Worm (Caenorhabditis elegans) whole organism, early embryonic: ENCODE data around the gene ptr-8.

Experiments
- B0310.2 ChIP-seq: sonication (generic microtip); optimal IDR thresholded peaks from 2 replicates; lab custom pipeline; 2016; ENCODE audit warnings: mild to moderate bottlenecking, missing genetic modification characterization, missing compliant biosample characterization
- F13C5.2 ChIP-seq: sonication (generic microtip); optimal IDR thresholded peaks from 2 replicates; lab custom pipeline; 2017; ENCODE audit warnings: mild to moderate bottlenecking, missing genetic modification characterization, inconsistent platforms, missing compliant biosample characterization
- aly-1 ChIP-seq: sonication (generic microtip); optimal IDR thresholded peaks from 2 replicates; lab custom pipeline; 2016; ENCODE audit warnings: missing genetic modification characterization, missing compliant biosample characterization
- ama-1 ChIP-seq: fragments of 150-350 bp; optimal IDR thresholded peaks from 2 replicates; lab custom pipeline; 2014
- ceh-13 ChIP-seq: fragments of 200-800 bp; sonication (Bioruptor generic); optimal IDR thresholded peaks from 2 replicates; lab custom pipeline; 2018; ENCODE audit warnings: mild to moderate bottlenecking, missing genetic modification characterization, missing compliant biosample characterization
- ceh-36 ChIP-seq: sonication (generic microtip); optimal IDR thresholded peaks from 2 replicates; lab custom pipeline; 2016; ENCODE audit warnings: missing genetic modification characterization, inconsistent platforms, missing compliant biosample characterization
- ets-7 ChIP-seq: sonication (generic microtip); optimal IDR thresholded peaks from 2 replicates; lab custom pipeline; 2016; ENCODE audit warnings: missing genotype, missing genetic modification characterization, missing compliant biosample characterization
- flt-1 ChIP-seq: fragments of 200-800 bp; sonication (Bioruptor generic); IDR thresholded peaks from 2 replicates; pipeline ENCODE4 v1.3.6; 2022; ENCODE audit warnings: missing genetic modification characterization, missing compliant biosample characterization
- hmbx-1 ChIP-seq: sonication (generic microtip); optimal IDR thresholded peaks from 2 replicates; lab custom pipeline; 2016; ENCODE audit warnings: mild to moderate bottlenecking, missing genetic modification characterization, missing compliant biosample characterization
- hmg-4 ChIP-seq: fragments of 200-800 bp; sonication (Bioruptor generic); optimal IDR thresholded peaks from 2 replicates; lab custom pipeline; 2018; ENCODE audit warnings: mild to moderate bottlenecking, missing genetic modification characterization, missing compliant biosample characterization
- hnd-1 ChIP-seq: sonication (generic microtip); optimal IDR thresholded peaks from 2 replicates; lab custom pipeline; 2016; ENCODE audit warnings: missing genetic modification characterization, missing compliant biosample characterization
- pes-1 ChIP-seq: fragments of 200-800 bp; sonication (Bioruptor generic); IDR thresholded peaks from 2 replicates; pipeline ENCODE4 v1.3.6; 2022; ENCODE audit warnings: missing genetic modification reagents, missing genetic modification characterization, missing compliant biosample characterization
- scrt-1 ChIP-seq: fragments of 200-800 bp; sonication (Bioruptor generic); IDR thresholded peaks from 2 replicates; pipeline ENCODE4 v1.3.6; 2022; ENCODE audit warnings: missing genetic modification characterization, missing compliant biosample characterization
- sea-1 ChIP-seq: fragments of 200-800 bp; sonication (Bioruptor generic); conservative IDR thresholded peaks from 2 replicates; pipeline ENCODE4 v1.3.6; 2022; ENCODE audit warnings: missing genetic modification characterization, missing compliant biosample characterization
- tbx-11 ChIP-seq: fragments of 200-800 bp; sonication (Bioruptor generic); IDR thresholded peaks from 2 replicates; pipeline ENCODE4 v1.3.6; 2022; ENCODE audit warnings: missing genetic modification characterization, missing compliant biosample characterization
- tbx-37 ChIP-seq: fragments of 200-800 bp; sonication (Bioruptor generic); conservative IDR thresholded peaks from 2 replicates; pipeline ENCODE4 v1.3.6; 2022; ENCODE audit warnings: missing genetic modification reagents, missing genetic modification characterization, missing compliant biosample characterization
- tra-4 ChIP-seq: sonication (generic microtip); optimal IDR thresholded peaks from 2 replicates; lab custom pipeline; 2017; ENCODE audit warnings: missing genetic modification characterization, missing compliant biosample characterization

ptr-8 gene

DNA sequence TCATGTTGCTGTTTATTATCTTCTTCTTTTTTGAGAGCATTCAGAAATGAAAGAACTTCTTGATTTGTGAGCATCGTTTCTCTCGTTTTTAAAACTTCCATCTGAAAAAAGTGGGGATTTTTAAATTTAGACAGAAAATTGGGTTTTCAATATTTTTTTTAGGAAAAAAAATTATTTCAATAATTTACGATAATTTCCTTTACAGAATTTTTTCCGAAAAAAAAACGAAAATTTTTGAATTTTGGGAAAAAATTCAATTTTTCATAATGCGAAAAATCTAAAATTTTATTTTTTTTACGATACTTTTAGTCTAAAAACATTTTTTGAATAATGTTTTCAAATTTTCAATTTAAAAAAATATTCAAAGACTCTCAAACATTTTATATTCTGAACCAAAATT is 32.0 kb upstream of the ptr-8 start, which contains the start of gene M106.7:
Gene M106.7, minus strand, starts transcription at position 101 of the 400 bp plus-strand sequence.
- TF ChIP-seq F13C5.2 (tag; lab: Kevin White, UChicago) (no peak), sea-1 (no peak), hmg-4 (no peak), aly-1 (no peak), tbx-11 (GFP tag; lab: Robert Waterston, UW) (no peak), ceh-13 (no peak), ceh-36 (no peak), flt-1 (GFP tag; lab: Robert Waterston, UW) (no peak), B0310.2 (tag; lab: Kevin White, UChicago) (no peak)

- TF ChIP-seq tra-4 (tag; lab: Kevin White, UChicago) (no peak), tbx-11 (GFP tag; lab: Robert Waterston, UW) (no peak), hmbx-1 (no peak), ets-7 (tag; lab: Kevin White, UChicago) (no peak), ama-1 (no peak), F13C5.2 (tag; lab: Kevin White, UChicago) (no peak), scrt-1 (no peak), hnd-1 (tag; lab: Kevin White, UChicago) (no peak), flt-1 (GFP tag; lab: Robert Waterston, UW) (no peak), aly-1 (no peak), hmg-4 (no peak), B0310.2 (tag; lab: Kevin White, UChicago) (no peak), tbx-37 (GFP tag; lab: Robert Waterston, UW) (no peak), ceh-13 (no peak), pes-1 (GFP tag; lab: Robert Waterston, UW) (no peak), sea-1 (no peak)
Observed at ce11 chrII:10859359-10859758, 29.7 kb upstream of the ptr-8 start.

ce11 chrII:10860840-10861239 is 28.2 kb upstream of the ptr-8 start, which contains the start of gene M106.3:
M106.3 (minus strand) TSS chrII:10860909.
- TF ChIP-seq ceh-36, result no peak

ce11 chrII:10861305-10861704 is 27.8 kb upstream of the ptr-8 start:
- TF ChIP-seq tbx-37 (GFP tag; lab: Robert Waterston, UW), result no peak
- TF ChIP-seq scrt-1, result no peak
- no peak for TF ChIP-seq hnd-1 (tag; lab: Kevin White, UChicago)
- no peak for TF ChIP-seq tbx-11 (GFP tag; lab: Robert Waterston, UW)
- no peak for TF ChIP-seq ceh-13
- no peak for TF ChIP-seq ets-7 (tag; lab: Kevin White, UChicago)
- no peak for TF ChIP-seq hmg-4
- TF ChIP-seq pes-1 (GFP tag; lab: Robert Waterston, UW), result no peak

DNA sequence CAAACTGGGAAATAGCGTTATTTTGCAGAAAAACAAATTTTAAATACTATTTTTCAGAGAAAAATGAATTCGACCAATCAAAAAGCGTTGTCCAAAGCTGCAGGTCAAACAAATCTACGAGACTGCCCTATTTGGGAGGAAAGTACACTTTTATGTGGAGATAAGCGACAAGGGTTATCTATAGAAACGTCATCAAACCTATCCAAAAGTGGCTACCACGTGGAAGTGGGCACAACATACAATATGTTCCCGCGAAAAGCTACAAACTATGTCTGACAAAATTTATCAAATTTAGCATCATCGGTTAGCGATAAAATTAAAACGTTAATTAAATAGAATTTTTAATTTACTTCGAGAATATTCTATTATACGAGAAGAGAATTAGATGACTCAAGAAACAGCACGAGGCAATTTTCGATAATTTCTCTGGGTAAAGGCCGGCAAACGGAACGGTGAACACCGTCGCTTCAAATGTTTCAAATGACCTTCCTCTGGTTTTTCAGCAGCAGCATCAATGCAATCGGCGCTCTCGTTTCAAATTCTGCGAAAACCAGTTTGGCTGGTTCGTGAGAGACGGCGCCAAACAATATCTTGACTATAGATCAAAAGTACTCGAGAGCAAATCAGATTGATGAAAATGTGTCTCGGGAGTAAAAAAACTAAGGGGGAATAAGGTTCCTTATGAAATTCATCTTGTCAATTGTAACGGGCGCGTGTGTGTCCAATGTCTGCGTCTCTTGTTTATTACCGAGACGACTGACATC is 27.2 kb upstream of the ptr-8 start:
- no peak for TF ChIP-seq ceh-13
- no peak for TF ChIP-seq pes-1 (GFP tag; lab: Robert Waterston, UW)
- TF ChIP-seq B0310.2 (tag; lab: Kevin White, UChicago), result no peak
- no peak for TF ChIP-seq F13C5.2 (tag; lab: Kevin White, UChicago)
- no peak for TF ChIP-seq hnd-1 (tag; lab: Kevin White, UChicago)
- TF ChIP-seq ceh-36, result no peak
- TF ChIP-seq ama-1, result no peak
- TF ChIP-seq ets-7 (tag; lab: Kevin White, UChicago), result no peak
- TF ChIP-seq hmg-4, result no peak
- TF ChIP-seq aly-1, result no peak
- no peak for TF ChIP-seq tbx-37 (GFP tag; lab: Robert Waterston, UW)

ce11 chrII:10862749-10863656 is 26.1 kb upstream of the ptr-8 start:
- TF ChIP-seq sea-1 (no peak), pes-1 (GFP tag; lab: Robert Waterston, UW) (no peak), ets-7 (tag; lab: Kevin White, UChicago) (no peak), tbx-37 (GFP tag; lab: Robert Waterston, UW) (no peak), scrt-1 (no peak), tra-4 (tag; lab: Kevin White, UChicago) (no peak), ama-1 (no peak)

DNA sequence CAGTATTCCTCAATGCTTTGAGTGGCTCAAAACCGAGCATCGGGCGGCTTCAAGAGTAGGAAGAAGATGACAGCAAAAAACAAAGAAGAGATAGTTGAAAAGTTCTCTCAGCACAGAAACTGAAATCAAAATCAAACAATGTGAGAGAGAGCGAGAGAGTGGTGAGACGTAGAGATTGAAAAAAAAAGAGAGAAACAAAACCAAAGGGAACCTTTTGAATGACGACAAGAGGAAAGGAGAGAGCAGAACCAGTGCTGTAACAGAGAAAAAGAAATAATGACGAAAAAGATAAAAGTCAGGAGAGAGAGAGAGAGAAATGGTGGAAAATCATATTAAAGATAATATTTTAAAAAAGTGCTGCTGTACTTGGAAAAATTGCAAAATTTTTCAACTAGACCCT is 21.9 kb upstream of the ptr-8 start:
- TF ChIP-seq ceh-13, result no peak
- TF ChIP-seq ceh-36, result no peak
- TF ChIP-seq F13C5.2 (tag; lab: Kevin White, UChicago), result no peak
- TF ChIP-seq ama-1, result no peak
- no peak for TF ChIP-seq flt-1 (GFP tag; lab: Robert Waterston, UW)
- TF ChIP-seq pes-1 (GFP tag; lab: Robert Waterston, UW), result no peak
- TF ChIP-seq tra-4 (tag; lab: Kevin White, UChicago), result no peak
- no peak for TF ChIP-seq hmbx-1
- TF ChIP-seq hnd-1 (tag; lab: Kevin White, UChicago), result no peak
- no peak for TF ChIP-seq scrt-1
- TF ChIP-seq sea-1, result no peak
- TF ChIP-seq tbx-37 (GFP tag; lab: Robert Waterston, UW), result no peak
- TF ChIP-seq B0310.2 (tag; lab: Kevin White, UChicago), result no peak
- no peak for TF ChIP-seq tbx-11 (GFP tag; lab: Robert Waterston, UW)
- no peak for TF ChIP-seq ets-7 (tag; lab: Kevin White, UChicago)
